Worm (Caenorhabditis elegans) whole organism, midembryonic: ENCODE results near the gene rml-1.

Experiments
- cog-1 ChIP-seq: sonication (generic microtip); optimal IDR thresholded peaks from 2 replicates; lab custom pipeline; 2016; ENCODE audit warnings: missing genetic modification characterization, missing compliant biosample characterization
- flt-1 ChIP-seq: fragments of 200-800 bp; sonication (Bioruptor generic); IDR thresholded peaks from 2 replicates; pipeline ENCODE4 v1.3.6; 2022; ENCODE audit warnings: missing genetic modification characterization, missing compliant biosample characterization
- klf-2 ChIP-seq: fragments of 200-800 bp; sonication (Bioruptor generic); conservative IDR thresholded peaks from 2 replicates; pipeline ENCODE4 v1.3.6; 2022; ENCODE audit warnings: missing genetic modification reagents, missing genetic modification characterization, missing compliant biosample characterization
- ref-1 ChIP-seq: fragments of 200-800 bp; sonication (Bioruptor generic); conservative IDR thresholded peaks from 2 replicates; pipeline ENCODE4 v1.3.6; 2022; ENCODE audit warnings: missing genetic modification reagents, missing genetic modification characterization, missing compliant biosample characterization

DNA sequence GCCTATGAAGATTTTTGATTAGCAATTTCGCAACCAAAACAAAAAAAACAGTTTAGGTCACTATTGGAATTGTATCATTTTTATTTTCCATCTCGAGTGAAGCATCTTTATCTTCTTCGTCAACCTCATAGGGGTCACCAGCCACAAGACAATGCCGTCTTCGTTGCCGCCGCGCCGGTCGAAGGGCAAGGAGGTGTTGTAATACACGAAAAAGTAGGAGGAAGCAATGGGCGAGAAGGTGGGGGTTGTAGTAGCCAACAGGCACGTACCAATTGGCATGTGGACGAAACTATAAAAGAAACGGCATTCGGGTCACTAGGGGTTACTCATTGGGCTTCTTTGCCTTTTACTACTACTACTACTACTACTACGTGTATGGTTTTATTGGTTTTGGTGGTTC lies 25.9 kb downstream of the rml-1 start:
- no peak for TF ChIP-seq ref-1 (GFP tag; lab: Robert Waterston, UW)
- TF ChIP-seq flt-1 (GFP tag; lab: Robert Waterston, UW) = no peak
- no peak for TF ChIP-seq cog-1 (tag; lab: Kevin White, UChicago)
- no peak for TF ChIP-seq klf-2 (GFP tag; lab: Robert Waterston, UW)
